Worm (Caenorhabditis elegans) whole organism, L1 larva: ENCODE results near the gene Y73F8A.15.

ENCODE experiments used
- aha-1 ChIP-seq: fragments of 150-350 bp; optimal IDR thresholded peaks from 2 replicates; lab custom pipeline; 2014; ENCODE audit warnings: missing biosample characterization, missing genetic modification characterization
- dpl-1 ChIP-seq, 3 experiments: fragments of 150-350 bp in 2 of 3; sonication (generic microtip) in 1 of 3; optimal IDR thresholded peaks; 2 replicates each; lab custom pipeline; 2014 to 2017; ENCODE audit warnings: missing biosample characterization in 3 of 3, missing genetic modification characterization in 3 of 3, missing genetic modification reagents in 3 of 3
- efl-3 ChIP-seq: fragments of 200-800 bp; sonication (Bioruptor generic); optimal IDR thresholded peaks from 2 replicates; lab custom pipeline; 2018; ENCODE audit warnings: mild to moderate bottlenecking, missing genetic modification characterization, missing compliant biosample characterization
- egl-27 ChIP-seq, 2 experiments: fragments of 150-350 bp in 1 of 2; sonication (generic microtip); optimal IDR thresholded peaks; 3 replicates each; lab custom pipeline; 2017 to 2018; ENCODE audit warnings: missing biosample characterization in 2 of 2, missing genetic modification characterization in 2 of 2, missing genetic modification reagents in 2 of 2
- isw-1 ChIP-seq: fragments of 200-800 bp; sonication (Bioruptor generic); IDR thresholded peaks from 2 replicates; pipeline ENCODE4 v1.3.6; 2022; ENCODE audit warnings: missing genetic modification characterization, missing compliant biosample characterization
- lin-13 ChIP-seq: fragments of 150-350 bp; optimal IDR thresholded peaks from 2 replicates; lab custom pipeline; 2014; ENCODE audit warnings: missing biosample characterization, missing genetic modification reagents, missing genetic modification characterization
- mef-2 ChIP-seq: fragments of 150-350 bp; optimal IDR thresholded peaks from 2 replicates; lab custom pipeline; 2014; ENCODE audit warnings: missing biosample characterization, missing genetic modification characterization
- nhr-237 ChIP-seq: fragments of 150-350 bp; optimal IDR thresholded peaks from 2 replicates; lab custom pipeline; 2014; ENCODE audit warnings: missing biosample characterization, missing genetic modification characterization
- nhr-84 ChIP-seq: sonication (generic microtip); optimal IDR thresholded peaks from 2 replicates; lab custom pipeline; 2017; ENCODE audit warnings: missing biosample characterization, missing genetic modification characterization
- pax-3 ChIP-seq: fragments of 200-800 bp; sonication (Bioruptor generic); optimal IDR thresholded peaks from 2 replicates; lab custom pipeline; 2018; ENCODE audit warnings: mild to moderate bottlenecking, missing genetic modification characterization, moderate library complexity, missing compliant biosample characterization
- pqm-1 ChIP-seq: sonication (generic microtip); optimal IDR thresholded peaks from 3 replicates; lab custom pipeline; 2017; ENCODE audit warnings: missing biosample characterization, missing genetic modification characterization
- ztf-4 ChIP-seq: fragments of 150-350 bp; optimal IDR thresholded peaks from 2 replicates; lab custom pipeline; 2014; ENCODE audit warnings: missing biosample characterization, missing genetic modification characterization

DNA sequence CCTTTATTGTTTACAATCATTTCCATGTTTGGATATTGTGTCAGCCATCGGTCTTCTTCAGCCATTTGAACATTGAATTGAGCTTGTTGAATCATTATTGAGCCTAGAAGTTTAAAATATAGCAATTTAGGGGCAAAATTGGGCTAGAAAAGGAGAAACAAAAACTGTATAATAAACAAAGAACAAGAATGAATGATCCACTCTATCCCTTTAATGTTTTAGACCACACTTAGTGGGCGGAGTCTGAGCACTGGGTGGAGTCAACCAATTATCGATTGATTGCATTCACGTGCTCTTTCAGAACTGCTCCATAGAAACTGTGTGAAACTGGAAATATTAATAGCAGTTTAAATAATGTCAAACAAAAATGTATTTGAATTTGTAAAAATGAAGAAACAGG, 6.7 kb downstream of the Y73F8A.15 start, which contains the start of gene tbx-40:
- TF ChIP-seq lin-13 (GFP tag; lab: Kevin White, UChicago) (no peak), aha-1 (tag; lab: Kevin White, UChicago) (no peak), nhr-237 (tag; lab: Kevin White, UChicago) (no peak), mef-2 (no peak), ztf-4 (no peak), isw-1 (no peak), pax-3 (no peak), egl-27 (tag; optimal IDR thresholded peaks at IDR 0.05; lab: Kevin White, UChicago) (no peak), efl-3 (no peak), pqm-1 (tag; lab: Kevin White, UChicago) (no peak), nhr-84 (tag; lab: Kevin White, UChicago) (no peak), dpl-1 (GFP tag; optimal IDR thresholded peaks at IDR 0.05; lab: Kevin White, UChicago) (no peak)
